Worm (Caenorhabditis elegans) whole organism, young adult: Measurements from ENCODE around the gene F58B6.1.

Source experiments
- F10E7.11 ChIP-seq: sonication (generic microtip); optimal IDR thresholded peaks from 2 replicates; lab custom pipeline; 2017; ENCODE audit warnings: mild to moderate bottlenecking, missing genetic modification characterization, moderate library complexity, missing compliant biosample characterization
- F33H1.4 ChIP-seq: fragments of 200-800 bp; sonication (Bioruptor generic); IDR thresholded peaks from 2 replicates; pipeline ENCODE4 v1.3.6; 2022; ENCODE audit warnings: missing genetic modification reagents, missing genetic modification characterization, missing compliant biosample characterization
- F49E8.2 ChIP-seq: sonication (generic microtip); optimal IDR thresholded peaks from 3 replicates; lab custom pipeline; 2017; ENCODE audit warnings: missing genetic modification characterization, mild to moderate bottlenecking, missing compliant biosample characterization, antibody characterized with exemption, moderate library complexity; ENCODE audit not compliant: insufficient read depth
- F55B11.4 ChIP-seq: sonication (generic microtip); optimal IDR thresholded peaks from 2 replicates; lab custom pipeline; 2016; ENCODE audit warnings: missing compliant biosample characterization, missing genetic modification characterization, borderline replicate concordance; ENCODE audit not compliant: insufficient read depth
- F57A8.1 ChIP-seq: fragments of 200-800 bp; sonication (Bioruptor generic); optimal IDR thresholded peaks from 2 replicates; lab custom pipeline; 2018; ENCODE audit warnings: mild to moderate bottlenecking, missing genetic modification characterization, moderate library complexity, missing compliant biosample characterization
- K11D2.4 ChIP-seq: fragments of 200-800 bp; sonication (Bioruptor generic); IDR thresholded peaks from 2 replicates; pipeline ENCODE4 v1.3.6; 2022; ENCODE audit warnings: missing genetic modification reagents, missing genetic modification characterization, missing compliant biosample characterization
- K12H6.12 ChIP-seq: fragments of 200-800 bp; sonication (Bioruptor generic); optimal IDR thresholded peaks from 2 replicates; lab custom pipeline; 2018; ENCODE audit warnings: mild to moderate bottlenecking, missing genetic modification characterization, missing compliant biosample characterization
- T26A5.8 ChIP-seq: sonication (generic microtip); optimal IDR thresholded peaks from 2 replicates; lab custom pipeline; 2016; ENCODE audit warnings: missing genetic modification characterization, missing compliant biosample characterization
- Y56A3A.18 ChIP-seq: fragments of 200-800 bp; sonication (Bioruptor generic); IDR thresholded peaks from 2 replicates; pipeline ENCODE4 v1.3.6; 2022; ENCODE audit warnings: missing genetic modification reagents, missing genetic modification characterization, missing compliant biosample characterization
- Y67H2A.10 ChIP-seq: fragments of 200-800 bp; sonication (Bioruptor generic); conservative IDR thresholded peaks from 2 replicates; pipeline ENCODE4 v1.3.6; 2022; ENCODE audit warnings: missing genetic modification reagents, missing genetic modification characterization, missing compliant biosample characterization
- aptf-3 ChIP-seq: fragments of 200-800 bp; sonication (Bioruptor generic); IDR thresholded peaks from 2 replicates; pipeline ENCODE4 v1.3.6; 2022; ENCODE audit warnings: missing genetic modification characterization, missing compliant biosample characterization
- athp-1 ChIP-seq: sonication (generic microtip); optimal IDR thresholded peaks from 2 replicates; lab custom pipeline; 2017; ENCODE audit warnings: mild to moderate bottlenecking, missing genetic modification characterization, missing compliant biosample characterization
- attf-3 ChIP-seq: fragments of 200-800 bp; sonication (Bioruptor generic); conservative IDR thresholded peaks from 2 replicates; pipeline ENCODE4 v1.3.6; 2022; ENCODE audit warnings: missing genetic modification reagents, missing genetic modification characterization, missing compliant biosample characterization
- attf-6 ChIP-seq: fragments of 200-800 bp; sonication (Bioruptor generic); IDR thresholded peaks from 2 replicates; pipeline ENCODE4 v1.3.6; 2022; ENCODE audit warnings: missing genetic modification reagents, missing genetic modification characterization, missing compliant biosample characterization
- cebp-1 ChIP-seq, 2 experiments: fragments of 200-800 bp in 1 of 2; sonication (Bioruptor generic) in 1 of 2; sonication (generic microtip) in 1 of 2; IDR thresholded peaks in 1 of 2; optimal IDR thresholded peaks in 1 of 2; 2 replicates each; pipeline versions ENCODE4 v1.3.6 to Lab custom; 2017 to 2022; ENCODE audit warnings: missing compliant biosample characterization in 2 of 2, missing genetic modification characterization in 2 of 2, mild to moderate bottlenecking in 1 of 2, missing genetic modification reagents in 1 of 2, moderate library complexity in 1 of 2
- cebp-2 ChIP-seq: fragments of 200-800 bp; sonication (Bioruptor generic); IDR thresholded peaks from 2 replicates; pipeline ENCODE4 v1.3.6; 2022; ENCODE audit warnings: missing genetic modification characterization, missing compliant biosample characterization
- ceh-100 ChIP-seq: fragments of 200-800 bp; sonication (Bioruptor generic); IDR thresholded peaks from 2 replicates; pipeline ENCODE4 v1.3.6; 2022; ENCODE audit warnings: missing genetic modification reagents, missing genetic modification characterization, missing compliant biosample characterization
- ceh-40 ChIP-seq: fragments of 200-800 bp; sonication (Bioruptor generic); IDR thresholded peaks from 2 replicates; pipeline ENCODE4 v1.3.6; 2022; ENCODE audit warnings: missing genetic modification characterization, missing compliant biosample characterization
- ceh-58 ChIP-seq: fragments of 200-800 bp; sonication (Bioruptor generic); IDR thresholded peaks from 2 replicates; pipeline ENCODE4 v1.3.6; 2022; ENCODE audit warnings: missing genetic modification characterization, missing compliant biosample characterization
- dpff-1 ChIP-seq: sonication (generic microtip); optimal IDR thresholded peaks from 2 replicates; lab custom pipeline; 2017; ENCODE audit warnings: mild to moderate bottlenecking, missing genetic modification characterization, missing compliant biosample characterization
- egl-44 ChIP-seq: fragments of 200-800 bp; sonication (Bioruptor generic); IDR thresholded peaks from 2 replicates; pipeline ENCODE4 v1.3.6; 2022; ENCODE audit warnings: missing genetic modification reagents, missing genetic modification characterization, missing compliant biosample characterization
- ekl-4 ChIP-seq: fragments of 200-800 bp; sonication (Bioruptor generic); IDR thresholded peaks from 2 replicates; pipeline ENCODE4 v1.3.6; 2022; ENCODE audit warnings: missing genetic modification reagents, missing genetic modification characterization, missing compliant biosample characterization
- fkh-3 ChIP-seq: sonication (generic microtip); optimal IDR thresholded peaks from 2 replicates; lab custom pipeline; 2016; ENCODE audit warnings: mild to moderate bottlenecking, missing genetic modification characterization, missing compliant biosample characterization
- gei-17 ChIP-seq: fragments of 200-800 bp; sonication (Bioruptor generic); optimal IDR thresholded peaks from 2 replicates; lab custom pipeline; 2018; ENCODE audit warnings: mild to moderate bottlenecking, missing genetic modification characterization, missing compliant biosample characterization
- him-1 ChIP-seq: sonication (generic microtip); optimal IDR thresholded peaks from 2 replicates; lab custom pipeline; 2016; ENCODE audit warnings: missing genotype, missing genetic modification reagents, missing genetic modification characterization, missing compliant biosample characterization
- hlh-12 ChIP-seq: sonication (generic microtip); optimal IDR thresholded peaks from 2 replicates; lab custom pipeline; 2016; ENCODE audit warnings: missing genetic modification characterization, missing compliant biosample characterization
- hlh-26 ChIP-seq: fragments of 200-800 bp; sonication (Bioruptor generic); conservative IDR thresholded peaks from 2 replicates; pipeline ENCODE4 v1.3.6; 2022; ENCODE audit warnings: missing genetic modification reagents, missing genetic modification characterization, missing compliant biosample characterization
- hmg-20 ChIP-seq: fragments of 200-800 bp; sonication (Bioruptor generic); IDR thresholded peaks from 2 replicates; pipeline ENCODE4 v1.3.6; 2022; ENCODE audit warnings: missing genetic modification reagents, missing genetic modification characterization, missing compliant biosample characterization
- lsy-27 ChIP-seq: sonication (generic microtip); optimal IDR thresholded peaks from 2 replicates; lab custom pipeline; 2017; ENCODE audit warnings: missing genetic modification characterization, mild to moderate bottlenecking, missing compliant biosample characterization, antibody characterized with exemption, missing genotype, borderline replicate concordance; ENCODE audit not compliant: insufficient read depth
- madf-10 ChIP-seq: sonication (generic microtip); optimal IDR thresholded peaks from 2 replicates; lab custom pipeline; 2016; ENCODE audit warnings: mild to moderate bottlenecking, missing genetic modification characterization, missing compliant biosample characterization
- madf-3 ChIP-seq: fragments of 200-800 bp; sonication (Bioruptor generic); IDR thresholded peaks from 2 replicates; pipeline ENCODE4 v1.3.6; 2022; ENCODE audit warnings: missing genetic modification reagents, missing genetic modification characterization, missing compliant biosample characterization
- madf-6 ChIP-seq: fragments of 200-800 bp; sonication (Bioruptor generic); IDR thresholded peaks from 2 replicates; pipeline ENCODE4 v1.3.6; 2022; ENCODE audit warnings: missing genetic modification reagents, missing genetic modification characterization, missing compliant biosample characterization
- nfya-2 ChIP-seq: fragments of 200-800 bp; sonication (Bioruptor generic); IDR thresholded peaks from 2 replicates; pipeline ENCODE4 v1.3.6; 2022; ENCODE audit warnings: missing genetic modification reagents, missing genetic modification characterization, missing compliant biosample characterization
- nhr-120 ChIP-seq: fragments of 200-800 bp; sonication (Bioruptor generic); IDR thresholded peaks from 2 replicates; pipeline ENCODE4 v1.3.6; 2022; ENCODE audit warnings: missing genetic modification characterization, missing compliant biosample characterization
- pbrm-1 ChIP-seq: fragments of 200-800 bp; sonication (Bioruptor generic); IDR thresholded peaks from 2 replicates; pipeline ENCODE4 v1.3.6; 2022; ENCODE audit warnings: missing genetic modification reagents, missing genetic modification characterization, missing compliant biosample characterization
- pha-4 ChIP-seq: fragments of 150-350 bp; sonication (generic microtip); optimal IDR thresholded peaks from 2 replicates; lab custom pipeline; 2014; ENCODE audit warnings: missing biosample characterization, missing genetic modification reagents, missing genetic modification characterization
- rpc-1 ChIP-seq, 2 experiments: fragments of 150-350 bp in 1 of 2; sonication (generic microtip) in 1 of 2; optimal IDR thresholded peaks; 2 replicates each; lab custom pipeline; 2014 to 2018; ENCODE audit warnings: missing biosample characterization in 1 of 2, missing genetic modification characterization in 1 of 2, missing genetic modification reagents in 1 of 2, missing genotype in 1 of 2
- sea-2 ChIP-seq: fragments of 200-800 bp; sonication (Bioruptor generic); IDR thresholded peaks from 2 replicates; pipeline ENCODE4 v1.3.6; 2022; ENCODE audit warnings: missing genetic modification characterization, missing compliant biosample characterization
- snpc-1.1 ChIP-seq: sonication (generic microtip); optimal IDR thresholded peaks from 2 replicates; lab custom pipeline; 2017; ENCODE audit warnings: missing genetic modification characterization, mild to moderate bottlenecking, missing compliant biosample characterization, antibody characterized with exemption, moderate library complexity, missing genotype, missing genetic modification reagents; ENCODE audit not compliant: insufficient read depth
- snpc-1.3 ChIP-seq: sonication (generic microtip); optimal IDR thresholded peaks from 2 replicates; lab custom pipeline; 2017; ENCODE audit warnings: missing genetic modification characterization, mild to moderate bottlenecking, missing compliant biosample characterization, antibody characterized with exemption, moderate library complexity, missing genotype, missing genetic modification reagents; ENCODE audit not compliant: insufficient read depth
- snpc-3.4 ChIP-seq: sonication (generic microtip); optimal IDR thresholded peaks from 2 replicates; lab custom pipeline; 2017; ENCODE audit warnings: missing genetic modification characterization, mild to moderate bottlenecking, missing compliant biosample characterization, antibody characterized with exemption, moderate library complexity, missing genotype, missing genetic modification reagents
- tbp1 ChIP-seq: fragments of 200-800 bp; sonication (Bioruptor generic); optimal IDR thresholded peaks from 2 replicates; lab custom pipeline; 2018; ENCODE audit warnings: mild to moderate bottlenecking, missing genetic modification characterization, missing compliant biosample characterization
- zfh-2 ChIP-seq: fragments of 200-800 bp; sonication (Bioruptor generic); conservative IDR thresholded peaks from 2 replicates; pipeline ENCODE4 v1.3.6; 2022; ENCODE audit warnings: missing genetic modification reagents, missing genetic modification characterization, missing compliant biosample characterization
- zim-3 ChIP-seq: sonication (generic microtip); optimal IDR thresholded peaks from 2 replicates; lab custom pipeline; 2017; ENCODE audit warnings: mild to moderate bottlenecking, missing genetic modification characterization, moderate library complexity, missing compliant biosample characterization
- ztf-25 ChIP-seq: fragments of 200-800 bp; sonication (Bioruptor generic); IDR thresholded peaks from 2 replicates; pipeline ENCODE4 v1.3.6; 2022; ENCODE audit warnings: missing genetic modification reagents, missing genetic modification characterization, missing compliant biosample characterization

F58B6.1 gene

DNA sequence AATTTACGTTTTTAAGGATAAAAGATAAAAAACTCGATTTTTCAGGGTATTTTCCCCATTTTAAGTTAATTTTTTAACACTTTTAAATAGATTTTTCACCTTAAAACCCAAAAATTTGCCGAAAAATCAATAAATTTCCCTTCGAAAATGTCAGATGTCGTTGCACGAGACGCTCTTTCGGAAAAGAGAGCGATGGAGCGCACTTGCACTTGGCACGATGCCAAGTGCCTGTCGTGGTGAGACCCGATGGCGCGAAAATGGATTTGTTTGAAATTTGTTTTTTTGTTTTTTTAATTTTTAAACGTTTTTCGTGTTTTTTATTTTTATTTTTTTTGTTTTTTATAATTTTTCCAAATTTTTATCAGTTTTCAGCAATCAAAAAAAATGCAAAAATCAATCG is 35.2 kb downstream of the F58B6.1 start, which contains the start of the genes rab-18 and kbp-4 (continued):
- TF ChIP-seq hmg-20 (no peak), zfh-2 (GFP tag; lab: Robert Waterston, UW) (peak; percentile 63), Y56A3A.18 (GFP tag; lab: Robert Waterston, UW) (no peak), K11D2.4 (GFP tag; lab: Robert Waterston, UW) (peak; percentile 87), F33H1.4 (GFP tag; lab: Robert Waterston, UW) (peak; percentile 99), Y67H2A.10 (GFP tag; lab: Robert Waterston, UW) (peak; percentile 93), egl-44 (peak; percentile 69; the same call in 1 of the 2 replicates), K12H6.12 (peak; percentile 51), attf-6 (GFP tag; lab: Robert Waterston, UW) (no peak), ekl-4 (GFP tag; lab: Robert Waterston, UW) (peak; percentile 94), pbrm-1 (peak; percentile 91), snpc-1.3 (tag; lab: Kevin White, UChicago) (peak; percentile 90), dpff-1 (tag; lab: Kevin White, UChicago) (no peak), F10E7.11 (tag; lab: Kevin White, UChicago) (no peak), madf-3 (GFP tag; lab: Robert Waterston, UW) (peak; percentile 88), fkh-3 (tag; lab: Kevin White, UChicago) (no peak), snpc-1.1 (peak; percentile 67), athp-1 (tag; lab: Kevin White, UChicago) (peak; percentile 93), rpc-1 (optimal IDR thresholded peaks at IDR 0.05; lab: Kevin White, UChicago) (no peak), rpc-1 (tag; optimal IDR thresholded peaks at IDR 0.05; lab: Kevin White, UChicago) (no peak), attf-3 (GFP tag; lab: Robert Waterston, UW) (peak; percentile 67), F57A8.1 (GFP tag; lab: Kevin White, UChicago) (no peak), T26A5.8 (tag; lab: Kevin White, UChicago) (no peak), him-1 (tag; lab: Kevin White, UChicago) (no peak), cebp-2 (no peak), madf-10 (peak; percentile 63), snpc-3.4 (tag; lab: Kevin White, UChicago) (peak; percentile 92), ceh-40 (GFP tag; lab: Robert Waterston, UW) (no peak), F55B11.4 (no peak), hlh-12 (tag; lab: Kevin White, UChicago) (no peak), gei-17 (GFP tag; lab: Kevin White, UChicago) (no peak), pha-4 (tag; lab: Kevin White, UChicago) (peak; percentile 98), ceh-58 (GFP tag; lab: Robert Waterston, UW) (no peak), ceh-100 (GFP tag; lab: Robert Waterston, UW) (peak; percentile 65), lsy-27 (tag; lab: Kevin White, UChicago) (peak; percentile 3), madf-6 (GFP tag; lab: Robert Waterston, UW) (peak; percentile 94), nhr-120 (GFP tag; lab: Robert Waterston, UW) (no peak), tbp1 (GFP tag; lab: Kevin White, UChicago) (peak; percentile 74), cebp-1 (GFP tag; IDR thresholded peaks at IDR 0.05; lab: Robert Waterston, UW) (0 out of 2 replicates have a peak, but pooled peaks have one; percentile 33), cebp-1 (tag; optimal IDR thresholded peaks at IDR 0.05; lab: Kevin White, UChicago) (peak; percentile 87), aptf-3 (no peak), sea-2 (GFP tag; lab: Robert Waterston, UW) (no peak), ztf-25 (GFP tag; lab: Robert Waterston, UW) (no peak), nfya-2 (GFP tag; lab: Robert Waterston, UW) (no peak), F49E8.2 (peak; percentile 85), hlh-26 (GFP tag; lab: Robert Waterston, UW) (no peak), zim-3 (tag; lab: Kevin White, UChicago) (no peak)
